Fruit fly (Drosophila melanogaster) whole organism, prepupa: ENCODE measurements around the gene Hand.

Experiments used
- Gug ChIP-seq: fragments of 200-800 bp; sonication (Bioruptor generic); IDR thresholded peaks from 2 replicates; pipeline ENCODE4 v1.3.6; 2022; ENCODE audit warnings: missing biosample characterization, missing genetic modification characterization
- Hr38 ChIP-seq: sonication (Bioruptor generic); optimal IDR thresholded peaks from 2 replicates; lab custom pipeline; 2016; ENCODE audit warnings: missing biosample characterization, missing genetic modification characterization
- Met ChIP-seq: fragments of 200-800 bp; sonication (Bioruptor generic); optimal IDR thresholded peaks from 3 replicates; lab custom pipeline; 2016; ENCODE audit warnings: missing biosample characterization, missing genetic modification characterization
- Sox14 ChIP-seq: fragments of 200-800 bp; sonication (Bioruptor generic); optimal IDR thresholded peaks from 3 replicates; lab custom pipeline; 2016; ENCODE audit warnings: missing biosample characterization, missing genetic modification characterization
- fkh ChIP-seq: fragments of 200-800 bp; sonication (Bioruptor generic); optimal IDR thresholded peaks from 3 replicates; lab custom pipeline; 2017; ENCODE audit warnings: missing biosample characterization, mild to moderate bottlenecking, missing genetic modification characterization, moderate library complexity
- svp ChIP-seq: fragments of 200-800 bp; sonication (Bioruptor generic); peaks from one replicate; lab custom pipeline; 2016; ENCODE audit warnings: missing biosample characterization, missing genetic modification characterization

dm6 chr2L:10339212-10339721 lies 44.1 kb upstream of the Hand start, which contains the start of gene SamDC:
- TF ChIP-seq fkh (GFP tag; lab: Kevin White, UChicago): peak; percentile 78
- TF ChIP-seq Hr38: no peak
- TF ChIP-seq Gug (GFP tag; lab: Robert Waterston, UW): no peak
- TF ChIP-seq Met: peak; percentile 18
- no peak for TF ChIP-seq svp (GFP tag; lab: Kevin White, UChicago)
- TF ChIP-seq Sox14 (GFP tag; lab: Kevin White, UChicago): peak; percentile 58
